Fruit fly (Drosophila melanogaster) whole organism, larva: ENCODE measurements around the gene pcx.

Source experiments
- noc ChIP-seq: fragments of 200-800 bp; sonication (Bioruptor generic); optimal IDR thresholded peaks from 3 replicates; lab custom pipeline; 2019; ENCODE audit warnings: missing biosample characterization, mild to moderate bottlenecking, missing genetic modification characterization, moderate library complexity

The pcx gene

dm6 chrX:2225138-2225537 is at the start of gene pcx:
Gene pcx (plus strand): TSS chrX:2225296.
- TF ChIP-seq noc: no peak

dm6 chrX:2175956-2176469 is 49.1 kb upstream of the pcx start, which contains the start of gene Cyp4d2:
Gene Cyp4d2 (plus strand): TSS chrX:2176006.
- no peak for TF ChIP-seq noc

- no peak for TF ChIP-seq noc
These were observed 46.3 kb upstream of the pcx start, which contains the start of gene Cyp4ae1 for dm6 chrX:2178802-2179201. Gene Cyp4ae1 (plus strand): TSS chrX:2179007.

- no peak for TF ChIP-seq noc
These were observed 44.3 kb upstream of the pcx start, which contains the start of gene pn for dm6 chrX:2180750-2181261. Gene pn (plus strand): TSS chrX:2181211.

dm6 chrX:2184563-2184962 is 40.5 kb upstream of the pcx start, which contains the start of the genes Nmd3 and CG17776:
Gene Nmd3 (minus strand): TSS chrX:2184668.
Gene CG17776 (plus strand): TSS chrX:2184725.
- peak; percentile 36 for TF ChIP-seq noc

dm6 chrX:2186555-2186954 is 38.5 kb upstream of the pcx start, which contains the start of gene CG17777:
Gene CG17777 (plus strand): TSS chrX:2186855.
- TF ChIP-seq noc: no peak

dm6 chrX:2187520-2187919 is 37.6 kb upstream of the pcx start, which contains the start of gene CG3457:
Gene CG3457 (plus strand): TSS chrX:2187820.
- TF ChIP-seq noc: no peak

dm6 chrX:2188888-2189287 is 36.2 kb upstream of the pcx start, which contains the start of gene Mct1:
Gene Mct1 (plus strand): TSS chrX:2189188.
- no peak for TF ChIP-seq noc

- TF ChIP-seq noc: no peak
These were observed 33.2 kb upstream of the pcx start for dm6 chrX:2191896-2192295.

- TF ChIP-seq noc: no peak
These were observed 31.9 kb upstream of the pcx start for dm6 chrX:2193158-2193557.

dm6 chrX:2193809-2194207 is 31.3 kb upstream of the pcx start, which contains the start of gene CG14053:
Gene CG14053 (minus strand): TSS chrX:2193909.
- no peak for TF ChIP-seq noc

dm6 chrX:2194208-2195094 is 30.6 kb upstream of the pcx start:
- peak; percentile 49 for TF ChIP-seq noc

dm6 chrX:2196086-2196732 is 28.9 kb upstream of the pcx start:
- no peak for TF ChIP-seq noc

- TF ChIP-seq noc: no peak
These were observed 27.5 kb upstream of the pcx start for dm6 chrX:2197414-2198271.

- no peak for TF ChIP-seq noc
These were observed 26.9 kb upstream of the pcx start for dm6 chrX:2198272-2198571.

dm6 chrX:2199303-2199702 is 25.8 kb upstream of the pcx start:
- TF ChIP-seq noc: peak; percentile 33
